Fruit fly (Drosophila melanogaster) whole organism, prepupa: ENCODE results near the gene Vm32E.

Source experiments
- CG10669 ChIP-seq: fragments of 200-800 bp; sonication (Bioruptor generic); optimal IDR thresholded peaks from 3 replicates; lab custom pipeline; 2018; ENCODE audit warnings: missing biosample characterization, mild to moderate bottlenecking, missing genetic modification characterization, moderate library complexity
- CG1621 ChIP-seq: fragments of 200-800 bp; sonication (Bioruptor generic); optimal IDR thresholded peaks from 3 replicates; lab custom pipeline; 2018; ENCODE audit warnings: missing biosample characterization, mild to moderate bottlenecking, missing genetic modification characterization
- net ChIP-seq: fragments of 200-800 bp; sonication (Bioruptor generic); optimal IDR thresholded peaks from 3 replicates; lab custom pipeline; 2016; ENCODE audit warnings: missing biosample characterization, missing genetic modification characterization
- pdm3 ChIP-seq: fragments of 200-800 bp; sonication (Bioruptor generic); optimal IDR thresholded peaks from 3 replicates; lab custom pipeline; 2016; ENCODE audit warnings: missing biosample characterization, missing genetic modification characterization

- TF ChIP-seq CG10669 (GFP tag; lab: Kevin White, UChicago) (no peak), net (GFP tag; lab: Kevin White, UChicago) (no peak), CG1621 (tag; lab: Kevin White, UChicago) (peak; percentile 68), pdm3 (GFP tag; lab: Kevin White, UChicago) (no peak)
These were observed 48.0 kb downstream of the Vm32E start, which contains the start of the genes Csl4 and Nup160 for dm6 chr2L:11123499-11123898.
